Worm (Caenorhabditis elegans) whole organism, early embryonic: ENCODE data around the gene pgp-3.

Experiments
- B0310.2 ChIP-seq: sonication (generic microtip); optimal IDR thresholded peaks from 2 replicates; lab custom pipeline; 2016; ENCODE audit warnings: mild to moderate bottlenecking, missing genetic modification characterization, missing compliant biosample characterization
- F13C5.2 ChIP-seq: sonication (generic microtip); optimal IDR thresholded peaks from 2 replicates; lab custom pipeline; 2017; ENCODE audit warnings: mild to moderate bottlenecking, missing genetic modification characterization, inconsistent platforms, missing compliant biosample characterization
- aly-1 ChIP-seq: sonication (generic microtip); optimal IDR thresholded peaks from 2 replicates; lab custom pipeline; 2016; ENCODE audit warnings: missing genetic modification characterization, missing compliant biosample characterization
- ama-1 ChIP-seq: fragments of 150-350 bp; optimal IDR thresholded peaks from 2 replicates; lab custom pipeline; 2014
- ets-7 ChIP-seq: sonication (generic microtip); optimal IDR thresholded peaks from 2 replicates; lab custom pipeline; 2016; ENCODE audit warnings: missing genotype, missing genetic modification characterization, missing compliant biosample characterization
- flt-1 ChIP-seq: fragments of 200-800 bp; sonication (Bioruptor generic); IDR thresholded peaks from 2 replicates; pipeline ENCODE4 v1.3.6; 2022; ENCODE audit warnings: missing genetic modification characterization, missing compliant biosample characterization
- hmbx-1 ChIP-seq: sonication (generic microtip); optimal IDR thresholded peaks from 2 replicates; lab custom pipeline; 2016; ENCODE audit warnings: mild to moderate bottlenecking, missing genetic modification characterization, missing compliant biosample characterization
- hnd-1 ChIP-seq: sonication (generic microtip); optimal IDR thresholded peaks from 2 replicates; lab custom pipeline; 2016; ENCODE audit warnings: missing genetic modification characterization, missing compliant biosample characterization
- pes-1 ChIP-seq: fragments of 200-800 bp; sonication (Bioruptor generic); IDR thresholded peaks from 2 replicates; pipeline ENCODE4 v1.3.6; 2022; ENCODE audit warnings: missing genetic modification reagents, missing genetic modification characterization, missing compliant biosample characterization
- scrt-1 ChIP-seq: fragments of 200-800 bp; sonication (Bioruptor generic); IDR thresholded peaks from 2 replicates; pipeline ENCODE4 v1.3.6; 2022; ENCODE audit warnings: missing genetic modification characterization, missing compliant biosample characterization
- sea-1 ChIP-seq: fragments of 200-800 bp; sonication (Bioruptor generic); conservative IDR thresholded peaks from 2 replicates; pipeline ENCODE4 v1.3.6; 2022; ENCODE audit warnings: missing genetic modification characterization, missing compliant biosample characterization
- tbx-37 ChIP-seq: fragments of 200-800 bp; sonication (Bioruptor generic); conservative IDR thresholded peaks from 2 replicates; pipeline ENCODE4 v1.3.6; 2022; ENCODE audit warnings: missing genetic modification reagents, missing genetic modification characterization, missing compliant biosample characterization

- TF ChIP-seq hmbx-1 (no peak), ama-1 (lab: Kevin White, UChicago) (no peak), sea-1 (GFP tag; lab: Robert Waterston, UW) (no peak), pes-1 (GFP tag; lab: Robert Waterston, UW) (no peak), flt-1 (GFP tag; lab: Robert Waterston, UW) (no peak), tbx-37 (GFP tag; lab: Robert Waterston, UW) (peak; percentile 40; the same call in 1 of the 2 replicates), F13C5.2 (tag; lab: Kevin White, UChicago) (no peak), B0310.2 (no peak), aly-1 (tag; lab: Kevin White, UChicago) (no peak), scrt-1 (GFP tag; lab: Robert Waterston, UW) (no peak), hnd-1 (no peak), ets-7 (tag; lab: Kevin White, UChicago) (no peak)
Observed at ce11 chrX:11384534-11385441, 32.8 kb downstream of the pgp-3 start, which contains the start of the genes F08B12.11 and prmn-1.
